Worm (Caenorhabditis elegans) whole organism, L1 larva: ENCODE measurements around the gene drap-1.

Experiments
- C34B4.2 ChIP-seq: sonication (generic microtip); optimal IDR thresholded peaks from 2 replicates; lab custom pipeline; 2017; ENCODE audit warnings: mild to moderate bottlenecking, missing genetic modification characterization, missing compliant biosample characterization
- aha-1 ChIP-seq: fragments of 150-350 bp; optimal IDR thresholded peaks from 2 replicates; lab custom pipeline; 2014; ENCODE audit warnings: missing biosample characterization, missing genetic modification characterization
- alr-1 ChIP-seq: fragments of 200-800 bp; sonication (Bioruptor generic); optimal IDR thresholded peaks from 2 replicates; lab custom pipeline; 2018; ENCODE audit warnings: borderline replicate concordance, mild to moderate bottlenecking, missing genetic modification characterization, missing compliant biosample characterization
- aly-2 ChIP-seq: fragments of 150-350 bp; optimal IDR thresholded peaks from 2 replicates; lab custom pipeline; 2014; ENCODE audit warnings: missing biosample characterization, missing genetic modification characterization
- ceh-63 ChIP-seq: fragments of 200-800 bp; sonication (Bioruptor generic); optimal IDR thresholded peaks from 2 replicates; lab custom pipeline; 2018; ENCODE audit warnings: mild to moderate bottlenecking, missing genetic modification characterization, missing compliant biosample characterization
- ceh-82 ChIP-seq, 3 experiments: fragments of 150-350 bp in 1 of 3; sonication (generic microtip) in 2 of 3; optimal IDR thresholded peaks; 2 replicates each; lab custom pipeline; 2014 to 2017; ENCODE audit warnings: missing biosample characterization in 3 of 3, missing genetic modification characterization in 3 of 3
- ceh-90 ChIP-seq: sonication (generic microtip); optimal IDR thresholded peaks from 2 replicates; lab custom pipeline; 2016; ENCODE audit warnings: missing genetic modification characterization, missing compliant biosample characterization
- ces-1 ChIP-seq: fragments of 150-350 bp; optimal IDR thresholded peaks from 2 replicates; lab custom pipeline; 2014; ENCODE audit warnings: missing biosample characterization, missing genetic modification reagents, missing genetic modification characterization
- efl-1 ChIP-seq, 4 experiments: fragments of 150-350 bp; optimal IDR thresholded peaks in 3 of 4; peaks in 1 of 4; 1 replicate in 1 of 4; 2 replicates in 3 of 4; lab custom pipeline; 2014; ENCODE audit warnings: missing biosample characterization in 2 of 4, missing genetic modification characterization in 2 of 4, missing genetic modification reagents in 2 of 4
- efl-3 ChIP-seq: fragments of 200-800 bp; sonication (Bioruptor generic); optimal IDR thresholded peaks from 2 replicates; lab custom pipeline; 2018; ENCODE audit warnings: mild to moderate bottlenecking, missing genetic modification characterization, missing compliant biosample characterization
- egl-27 ChIP-seq, 2 experiments: fragments of 150-350 bp in 1 of 2; sonication (generic microtip); optimal IDR thresholded peaks; 3 replicates each; lab custom pipeline; 2017 to 2018; ENCODE audit warnings: missing biosample characterization in 2 of 2, missing genetic modification characterization in 2 of 2, missing genetic modification reagents in 2 of 2
- elt-2 ChIP-seq: sonication (generic microtip); optimal IDR thresholded peaks from 2 replicates; lab custom pipeline; 2016; ENCODE audit warnings: missing genetic modification characterization, mild to moderate bottlenecking, inconsistent platforms, missing compliant biosample characterization, missing genetic modification reagents
- ets-5 ChIP-seq: fragments of 200-800 bp; sonication (Bioruptor generic); IDR thresholded peaks from 2 replicates; pipeline ENCODE4 v1.3.6; 2022; ENCODE audit warnings: missing genetic modification characterization, missing compliant biosample characterization
- fkh-4 ChIP-seq: sonication (generic microtip); optimal IDR thresholded peaks from 2 replicates; lab custom pipeline; 2016; ENCODE audit warnings: missing compliant biosample characterization, missing genetic modification characterization, borderline replicate concordance
- grh-1 ChIP-seq: fragments of 200-800 bp; sonication (Bioruptor generic); IDR thresholded peaks from 2 replicates; pipeline ENCODE4 v1.3.6; 2022; ENCODE audit warnings: missing genetic modification reagents, missing genetic modification characterization, missing compliant biosample characterization
- hlh-17 ChIP-seq: fragments of 200-800 bp; sonication (Bioruptor generic); optimal IDR thresholded peaks from 2 replicates; lab custom pipeline; 2018; ENCODE audit warnings: missing genetic modification characterization, mild to moderate bottlenecking, missing compliant biosample characterization, moderate library complexity, borderline replicate concordance
- hlh-4 ChIP-seq: sonication (generic microtip); optimal IDR thresholded peaks from 2 replicates; lab custom pipeline; 2016; ENCODE audit warnings: mild to moderate bottlenecking, missing genetic modification characterization, missing compliant biosample characterization
- jun-1 ChIP-seq: fragments of 150-350 bp; optimal IDR thresholded peaks from 2 replicates; lab custom pipeline; 2014; ENCODE audit warnings: missing biosample characterization, missing genetic modification reagents, missing genetic modification characterization
- lin-15B ChIP-seq: fragments of 150-350 bp; sonication (generic microtip); optimal IDR thresholded peaks from 3 replicates; lab custom pipeline; 2014; ENCODE audit warnings: missing biosample characterization, missing genetic modification characterization
- lin-35 ChIP-seq, 2 experiments: fragments of 150-350 bp; optimal IDR thresholded peaks; 2 replicates each; lab custom pipeline; 2014; ENCODE audit warnings: missing biosample characterization in 2 of 2, missing genetic modification characterization in 2 of 2, missing genetic modification reagents in 2 of 2
- lir-3 ChIP-seq: sonication (generic microtip); optimal IDR thresholded peaks from 2 replicates; lab custom pipeline; 2016; ENCODE audit warnings: mild to moderate bottlenecking, missing genetic modification characterization, moderate library complexity, missing compliant biosample characterization; ENCODE audit not compliant: poor library complexity
- lsy-2 ChIP-seq, 2 experiments: fragments of 150-350 bp; optimal IDR thresholded peaks; 2 replicates each; lab custom pipeline; 2014; ENCODE audit warnings: missing biosample characterization in 2 of 2, missing genetic modification characterization in 2 of 2
- mab-9 ChIP-seq: fragments of 200-800 bp; sonication (Bioruptor generic); IDR thresholded peaks from 2 replicates; pipeline ENCODE4 v1.3.6; 2022; ENCODE audit warnings: missing genetic modification reagents, missing genetic modification characterization, missing compliant biosample characterization
- mdl-1 ChIP-seq, 2 experiments: fragments of 150-350 bp; optimal IDR thresholded peaks; 2 replicates each; lab custom pipeline; 2014 to 2017; ENCODE audit warnings: missing biosample characterization in 2 of 2, missing genetic modification characterization in 2 of 2, inconsistent platforms in 1 of 2
- mef-2 ChIP-seq: fragments of 150-350 bp; optimal IDR thresholded peaks from 2 replicates; lab custom pipeline; 2014; ENCODE audit warnings: missing biosample characterization, missing genetic modification characterization
- nhr-84 ChIP-seq: sonication (generic microtip); optimal IDR thresholded peaks from 2 replicates; lab custom pipeline; 2017; ENCODE audit warnings: missing biosample characterization, missing genetic modification characterization
- nhr-85 ChIP-seq: sonication (generic microtip); peaks from one replicate; lab custom pipeline; 2016; ENCODE audit warnings: missing genetic modification characterization, inconsistent platforms, missing compliant biosample characterization
- pax-3 ChIP-seq: fragments of 200-800 bp; sonication (Bioruptor generic); optimal IDR thresholded peaks from 2 replicates; lab custom pipeline; 2018; ENCODE audit warnings: mild to moderate bottlenecking, missing genetic modification characterization, moderate library complexity, missing compliant biosample characterization
- rnt-1 ChIP-seq: sonication (generic microtip); optimal IDR thresholded peaks from 2 replicates; lab custom pipeline; 2016; ENCODE audit warnings: mild to moderate bottlenecking, missing genetic modification characterization, moderate library complexity, missing compliant biosample characterization
- sox-4 ChIP-seq: sonication (generic microtip); optimal IDR thresholded peaks from 2 replicates; lab custom pipeline; 2016; ENCODE audit warnings: missing genetic modification characterization, missing compliant biosample characterization
- sptf-1 ChIP-seq: fragments of 150-350 bp; optimal IDR thresholded peaks from 2 replicates; lab custom pipeline; 2014; ENCODE audit warnings: missing biosample characterization, missing genetic modification characterization
- sup-37 ChIP-seq: fragments of 200-800 bp; sonication (Bioruptor generic); optimal IDR thresholded peaks from 2 replicates; lab custom pipeline; 2018; ENCODE audit warnings: mild to moderate bottlenecking, missing genetic modification characterization, missing compliant biosample characterization
- tbx-2 ChIP-seq: sonication (generic microtip); optimal IDR thresholded peaks from 2 replicates; lab custom pipeline; 2016; ENCODE audit warnings: missing genetic modification characterization, missing compliant biosample characterization
- unc-62 ChIP-seq: fragments of 150-350 bp; optimal IDR thresholded peaks from 2 replicates; lab custom pipeline; 2014; ENCODE audit warnings: missing biosample characterization, missing genetic modification reagents, missing genetic modification characterization
- unc-98 ChIP-seq: fragments of 200-800 bp; sonication (Bioruptor generic); IDR thresholded peaks from 2 replicates; pipeline ENCODE4 v1.3.6; 2022; ENCODE audit warnings: missing genetic modification characterization, missing compliant biosample characterization
- vab-15 ChIP-seq: sonication (generic microtip); optimal IDR thresholded peaks from 2 replicates; lab custom pipeline; 2017; ENCODE audit warnings: missing genotype, mild to moderate bottlenecking, missing genetic modification characterization, missing compliant biosample characterization
- ztf-11 ChIP-seq, 2 experiments: sonication (generic microtip); optimal IDR thresholded peaks; 2 replicates each; lab custom pipeline; 2016 to 2017; ENCODE audit warnings: missing genetic modification characterization in 2 of 2, missing biosample characterization in 1 of 2, missing compliant biosample characterization in 1 of 2

Gene drap-1

DNA sequence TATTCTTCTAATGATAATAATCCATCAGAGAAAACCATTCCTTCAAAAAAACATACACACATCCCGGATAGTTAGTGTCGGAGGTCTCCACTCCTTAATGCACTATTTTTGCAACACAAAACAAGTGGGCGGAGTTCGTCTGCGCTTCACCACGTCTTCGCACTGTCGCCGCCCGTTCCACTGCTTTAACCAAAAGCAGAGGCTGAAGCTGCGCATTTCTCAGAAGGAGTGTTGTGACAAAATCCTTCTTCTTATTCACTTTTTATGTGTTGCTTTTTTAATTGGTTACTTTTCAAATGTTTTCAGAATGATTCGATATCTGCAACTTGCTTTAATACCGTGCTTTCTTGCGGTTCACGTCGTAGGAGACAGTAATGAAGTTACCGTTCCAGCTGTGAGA lies 15.0 kb downstream of the drap-1 start, which contains the start of gene F58E6.13:
F58E6.13 (plus strand) TSS at position 301 of the 400 bp plus-strand sequence.
- TF ChIP-seq pax-3 (tag; lab: Kevin White, UChicago): no peak
- TF ChIP-seq aly-2 (tag; lab: Kevin White, UChicago): no peak
- TF ChIP-seq jun-1 (tag; lab: Kevin White, UChicago): no peak
- no peak for TF ChIP-seq sox-4
- no peak for TF ChIP-seq rnt-1 (tag; lab: Kevin White, UChicago)
- no peak for TF ChIP-seq unc-62 (GFP tag; lab: Kevin White, UChicago)
- TF ChIP-seq tbx-2 (tag; lab: Kevin White, UChicago): no peak

DNA sequence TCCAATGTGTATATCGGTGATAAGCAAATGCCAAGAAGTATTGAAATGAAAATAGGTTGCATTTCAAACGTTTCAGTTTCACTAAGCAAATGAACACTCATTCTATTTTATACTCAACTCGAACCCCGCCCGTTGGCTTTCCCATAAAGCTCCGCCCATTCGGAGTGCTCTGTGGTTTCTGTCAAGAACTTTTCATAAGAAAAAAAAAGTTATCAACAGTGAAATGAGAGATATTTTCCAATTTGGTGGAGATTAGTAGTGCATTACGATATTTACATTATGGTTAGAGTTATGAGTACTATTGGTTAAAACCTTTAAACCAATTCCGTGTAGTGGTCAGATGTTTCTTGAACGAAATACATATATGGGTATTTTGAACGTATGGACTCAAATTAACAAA lies 20.4 kb downstream of the drap-1 start, which contains the start of gene F58E6.4:
F58E6.4 (minus strand) TSS at position 101 of the 400 bp plus-strand sequence.
- TF ChIP-seq vab-15 (tag; lab: Kevin White, UChicago) (no peak), lin-15B (tag; lab: Kevin White, UChicago) (no peak), fkh-4 (tag; lab: Kevin White, UChicago) (no peak), ztf-11 (tag; optimal IDR thresholded peaks at IDR 0.05; lab: Kevin White, UChicago) (no peak), mdl-1 (tag; optimal IDR thresholded peaks at IDR 0.05; lab: Kevin White, UChicago) (no peak), ces-1 (GFP tag; lab: Kevin White, UChicago) (no peak), mef-2 (tag; lab: Kevin White, UChicago) (no peak), ceh-90 (tag; lab: Kevin White, UChicago) (no peak), sptf-1 (tag; lab: Kevin White, UChicago) (no peak), rnt-1 (tag; lab: Kevin White, UChicago) (no peak), elt-2 (tag; lab: Kevin White, UChicago) (no peak), aha-1 (no peak), ceh-63 (GFP tag; lab: Kevin White, UChicago) (no peak), nhr-85 (no peak), egl-27 (tag; optimal IDR thresholded peaks at IDR 0.05; lab: Kevin White, UChicago) (no peak), grh-1 (GFP tag; lab: Robert Waterston, UW) (no peak)

DNA sequence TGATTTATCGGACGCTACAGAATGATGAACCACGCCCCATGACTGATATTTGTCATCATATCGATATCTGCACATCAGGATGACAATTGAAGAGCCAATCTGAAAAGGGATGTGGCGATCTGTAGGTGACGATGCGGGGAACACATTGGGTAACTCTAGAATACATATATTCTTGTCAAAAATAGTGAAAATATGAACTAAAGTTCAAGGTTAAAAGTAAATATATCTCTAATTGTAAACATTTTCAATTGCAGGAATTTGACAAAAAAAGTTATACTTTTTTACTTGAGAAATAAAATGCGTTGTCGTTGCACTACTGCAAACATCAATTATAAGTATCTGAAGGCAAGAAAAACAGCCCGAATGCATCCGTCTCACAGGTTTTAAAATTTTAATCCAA lies 23.0 kb downstream of the drap-1 start, which contains the start of gene F58E6.6:
F58E6.6 (minus strand) TSS at position 101 of the 400 bp plus-strand sequence.
- TF ChIP-seq ceh-82 (tag; optimal IDR thresholded peaks at IDR 0.05; lab: Kevin White, UChicago) (no peak), efl-3 (GFP tag; lab: Kevin White, UChicago) (no peak), ets-5 (no peak), rnt-1 (tag; lab: Kevin White, UChicago) (no peak), lsy-2 (tag; optimal IDR thresholded peaks at IDR 0.05; lab: Kevin White, UChicago) (no peak), mab-9 (GFP tag; lab: Robert Waterston, UW) (no peak), nhr-84 (tag; lab: Kevin White, UChicago) (no peak), sup-37 (GFP tag; lab: Kevin White, UChicago) (no peak), unc-62 (GFP tag; lab: Kevin White, UChicago) (no peak), alr-1 (tag; lab: Kevin White, UChicago) (no peak), hlh-4 (tag; lab: Kevin White, UChicago) (no peak), lin-15B (tag; lab: Kevin White, UChicago) (no peak), lir-3 (tag; lab: Kevin White, UChicago) (no peak), jun-1 (tag; lab: Kevin White, UChicago) (no peak), hlh-17 (no peak), unc-98 (GFP tag; lab: Robert Waterston, UW) (no peak), C34B4.2 (no peak), lin-35 (GFP tag; optimal IDR thresholded peaks at IDR 0.05; lab: Kevin White, UChicago) (no peak), efl-1 (optimal IDR thresholded peaks at IDR 0.05; lab: Kevin White, UChicago) (no peak), efl-1 (GFP tag; optimal IDR thresholded peaks at IDR 0.05 in 1 of 2; lab: Kevin White, UChicago) (no peak), ces-1 (GFP tag; lab: Kevin White, UChicago) (no peak)
